Worm (Caenorhabditis elegans) whole organism, L4 larva: Measurements from ENCODE around the gene cdd-2.
A peak's percentile ranks its signal among the peaks of the same experiment; 100 is the strongest.

Source experiments
- F44E2.7 ChIP-seq: fragments of 200-800 bp; sonication (Bioruptor generic); IDR thresholded peaks from 2 replicates; pipeline ENCODE4 v2.1.2; 2022; ENCODE audit warnings: missing genetic modification characterization, missing compliant biosample characterization
- F49E8.2 ChIP-seq: sonication (generic microtip); optimal IDR thresholded peaks from 2 replicates; lab custom pipeline; 2016; ENCODE audit warnings: missing compliant biosample characterization, mild to moderate bottlenecking, missing genetic modification characterization, borderline replicate concordance
- R02D3.7 ChIP-seq: fragments of 150-350 bp; sonication (generic microtip); optimal IDR thresholded peaks from 3 replicates; lab custom pipeline; 2014; ENCODE audit warnings: missing biosample characterization, missing genetic modification characterization
- T20F7.1 ChIP-seq: fragments of 200-800 bp; sonication (Bioruptor generic); optimal IDR thresholded peaks from 2 replicates; lab custom pipeline; 2018; ENCODE audit warnings: mild to moderate bottlenecking, missing genetic modification characterization, missing compliant biosample characterization
- Y48G9A.11 ChIP-seq: fragments of 200-800 bp; sonication (Bioruptor generic); IDR thresholded peaks from 2 replicates; pipeline ENCODE4 v1.3.6; 2022; ENCODE audit warnings: missing genetic modification reagents, missing genetic modification characterization, missing compliant biosample characterization
- aha-1 ChIP-seq: fragments of 150-350 bp; peaks from one replicate; lab custom pipeline; 2014; ENCODE audit warnings: missing biosample characterization, missing genetic modification characterization
- aly-2 ChIP-seq: sonication (generic microtip); optimal IDR thresholded peaks from 2 replicates; lab custom pipeline; 2018; ENCODE audit warnings: missing biosample characterization, missing genetic modification characterization
- ama-1 ChIP-seq: fragments of 150-350 bp; optimal IDR thresholded peaks from 2 replicates; lab custom pipeline; 2014; ENCODE audit warnings: inconsistent platforms, mixed read lengths
- arid-1 ChIP-seq: fragments of 200-800 bp; sonication (Bioruptor generic); conservative IDR thresholded peaks from 2 replicates; pipeline ENCODE4 v1.3.6; 2022; ENCODE audit warnings: missing genetic modification reagents, missing genetic modification characterization, missing compliant biosample characterization
- ceh-28 ChIP-seq: fragments of 150-350 bp; optimal IDR thresholded peaks from 2 replicates; lab custom pipeline; 2014; ENCODE audit warnings: missing biosample characterization, missing genetic modification reagents, missing genetic modification characterization
- ces-1 ChIP-seq: fragments of 150-350 bp; sonication (generic microtip); optimal IDR thresholded peaks from 4 replicates; lab custom pipeline; 2014; ENCODE audit warnings: missing biosample characterization, missing genetic modification reagents, missing genetic modification characterization
- ctbp-1 ChIP-seq: fragments of 200-800 bp; sonication (Bioruptor generic); IDR thresholded peaks from 2 replicates; pipeline ENCODE4 v1.3.6; 2022; ENCODE audit warnings: missing genetic modification reagents, missing genetic modification characterization, missing compliant biosample characterization
- daf-12 ChIP-seq: fragments of 150-350 bp; optimal IDR thresholded peaks from 2 replicates; lab custom pipeline; 2014; ENCODE audit warnings: missing biosample characterization, missing genetic modification reagents, missing genetic modification characterization
- daf-16 ChIP-seq, 3 experiments: sonication (generic microtip); optimal IDR thresholded peaks; 2 replicates each; lab custom pipeline; 2016 to 2017; ENCODE audit warnings: missing genetic modification characterization in 3 of 3, missing genetic modification reagents in 3 of 3, mild to moderate bottlenecking in 2 of 3, missing compliant biosample characterization in 2 of 3, missing biosample characterization in 1 of 3, moderate library complexity in 1 of 3
- dmd-6 ChIP-seq: fragments of 200-800 bp; sonication (Bioruptor generic); IDR thresholded peaks from 2 replicates; pipeline ENCODE4 v1.3.6; 2022; ENCODE audit warnings: missing genetic modification reagents, missing genetic modification characterization, missing compliant biosample characterization
- dmd-8 ChIP-seq: fragments of 200-800 bp; sonication (Bioruptor generic); IDR thresholded peaks from 2 replicates; pipeline ENCODE4 v1.3.6; 2022; ENCODE audit warnings: missing genetic modification characterization, missing compliant biosample characterization
- hlh-30 ChIP-seq: sonication (generic microtip); optimal IDR thresholded peaks from 2 replicates; lab custom pipeline; 2017; ENCODE audit warnings: antibody characterized with exemption, mild to moderate bottlenecking, missing genetic modification characterization, missing compliant biosample characterization; ENCODE audit not compliant: insufficient read depth
- jun-1 ChIP-seq: fragments of 150-350 bp; optimal IDR thresholded peaks from 2 replicates; lab custom pipeline; 2014; ENCODE audit warnings: missing biosample characterization, missing genetic modification reagents, missing genetic modification characterization
- lim-7 ChIP-seq: fragments of 200-800 bp; sonication (Bioruptor generic); IDR thresholded peaks from 2 replicates; pipeline ENCODE4 v1.3.6; 2022; ENCODE audit warnings: missing genetic modification characterization, missing compliant biosample characterization
- lin-38 ChIP-seq: fragments of 200-800 bp; sonication (Bioruptor generic); IDR thresholded peaks from 2 replicates; pipeline ENCODE4 v1.3.6; 2022; ENCODE audit warnings: missing genetic modification reagents, missing genetic modification characterization, missing compliant biosample characterization
- lin-39 ChIP-seq: fragments of 150-350 bp; optimal IDR thresholded peaks from 2 replicates; lab custom pipeline; 2014; ENCODE audit warnings: missing biosample characterization, missing genetic modification reagents, missing genetic modification characterization
- lsy-2 ChIP-seq, 2 experiments: fragments of 150-350 bp in 1 of 2; sonication (generic microtip) in 1 of 2; optimal IDR thresholded peaks; 2 replicates each; lab custom pipeline; 2014 to 2017; ENCODE audit warnings: missing biosample characterization in 2 of 2, missing genetic modification characterization in 2 of 2
- madf-5 ChIP-seq, 2 experiments: fragments of 200-800 bp; sonication (Bioruptor generic); IDR thresholded peaks; 2 replicates each; pipeline ENCODE4 v1.3.6; 2022; ENCODE audit warnings: missing compliant biosample characterization in 2 of 2, missing genetic modification characterization in 2 of 2
- mdl-1 ChIP-seq, 2 experiments: fragments of 150-350 bp in 1 of 2; sonication (generic microtip) in 1 of 2; optimal IDR thresholded peaks; 2 replicates each; lab custom pipeline; 2014 to 2017; ENCODE audit warnings: missing biosample characterization in 2 of 2, missing genetic modification characterization in 2 of 2
- mxl-2 ChIP-seq: fragments of 200-800 bp; sonication (Bioruptor generic); conservative IDR thresholded peaks from 2 replicates; pipeline ENCODE4 v1.3.6; 2022; ENCODE audit warnings: missing genetic modification reagents, missing genetic modification characterization, missing compliant biosample characterization
- mxl-3 ChIP-seq: fragments of 200-800 bp; sonication (Bioruptor generic); optimal IDR thresholded peaks from 2 replicates; lab custom pipeline; 2018; ENCODE audit warnings: mild to moderate bottlenecking, missing genetic modification characterization, missing compliant biosample characterization
- nhr-102 ChIP-seq: sonication (generic microtip); optimal IDR thresholded peaks from 2 replicates; lab custom pipeline; 2016; ENCODE audit warnings: mild to moderate bottlenecking, missing genetic modification characterization, moderate library complexity, missing compliant biosample characterization
- nhr-237 ChIP-seq: sonication (generic microtip); optimal IDR thresholded peaks from 2 replicates; lab custom pipeline; 2017; ENCODE audit warnings: missing biosample characterization, missing genetic modification characterization
- nhr-28 ChIP-seq: fragments of 150-350 bp; optimal IDR thresholded peaks from 2 replicates; lab custom pipeline; 2014; ENCODE audit warnings: missing biosample characterization, missing genetic modification characterization
- nhr-42 ChIP-seq: fragments of 200-800 bp; sonication (Bioruptor generic); IDR thresholded peaks from 2 replicates; pipeline ENCODE4 v1.3.6; 2022; ENCODE audit warnings: missing genetic modification characterization, missing compliant biosample characterization
- nhr-48 ChIP-seq: sonication (generic microtip); optimal IDR thresholded peaks from 2 replicates; lab custom pipeline; 2016; ENCODE audit warnings: mild to moderate bottlenecking, missing genetic modification characterization, missing compliant biosample characterization
- nhr-77 ChIP-seq: fragments of 150-350 bp; optimal IDR thresholded peaks from 2 replicates; lab custom pipeline; 2014; ENCODE audit warnings: missing biosample characterization, missing genetic modification characterization
- pha-4 ChIP-seq, 2 experiments: fragments of 150-350 bp in 1 of 2; fragments of 200-800 bp in 1 of 2; sonication (Bioruptor generic) in 1 of 2; IDR thresholded peaks in 1 of 2; optimal IDR thresholded peaks in 1 of 2; 2 replicates each; pipeline versions ENCODE4 v1.3.6 to Lab custom; 2014 to 2022; ENCODE audit warnings: missing genetic modification characterization in 2 of 2, missing genetic modification reagents in 2 of 2, missing biosample characterization in 1 of 2, missing compliant biosample characterization in 1 of 2
- pqm-1 ChIP-seq: sonication (generic microtip); optimal IDR thresholded peaks from 2 replicates; lab custom pipeline; 2017; ENCODE audit warnings: missing biosample characterization, missing genetic modification characterization
- rbr-2 ChIP-seq: sonication (generic microtip); optimal IDR thresholded peaks from 2 replicates; lab custom pipeline; 2016; ENCODE audit warnings: missing genotype, missing genetic modification characterization, missing compliant biosample characterization
- set-16 ChIP-seq: fragments of 200-800 bp; sonication (Bioruptor generic); IDR thresholded peaks from 2 replicates; pipeline ENCODE4 v1.3.6; 2022; ENCODE audit warnings: missing genetic modification reagents, missing genetic modification characterization, missing compliant biosample characterization
- skn-1 ChIP-seq: fragments of 150-350 bp; optimal IDR thresholded peaks from 2 replicates; lab custom pipeline; 2014; ENCODE audit warnings: missing biosample characterization, missing genetic modification characterization
- unc-62 ChIP-seq, 3 experiments: fragments of 150-350 bp in 1 of 3; sonication (generic microtip); optimal IDR thresholded peaks in 2 of 3; peaks in 1 of 3; 1 replicate in 1 of 3; 2 replicates in 2 of 3; lab custom pipeline; 2014 to 2017; ENCODE audit warnings: missing biosample characterization in 3 of 3, missing genetic modification characterization in 3 of 3, missing genetic modification reagents in 3 of 3, missing genotype in 1 of 3
- vab-7 ChIP-seq: fragments of 200-800 bp; sonication (Bioruptor generic); IDR thresholded peaks from 2 replicates; pipeline ENCODE4 v1.3.6; 2022; ENCODE audit warnings: missing genetic modification reagents, missing genetic modification characterization, missing compliant biosample characterization

Gene cdd-2

ce11 chrIV:7549844-7550243, 2.2 kb upstream of the cdd-2 start (continued):
- TF ChIP-seq madf-5 (GFP tag; IDR thresholded peaks at IDR 0.05; lab: Robert Waterston, UW), result 0 out of 4 replicates have a peak, but pooled peaks of 1 of the 2 experiments have one; percentile 70
- 0 out of 2 replicates have a peak, but pooled peaks have one; percentile 17 for TF ChIP-seq set-16 (GFP tag; lab: Robert Waterston, UW)
- peak; percentile 74 for TF ChIP-seq mxl-3 (GFP tag; lab: Kevin White, UChicago)
- TF ChIP-seq ces-1, result no peak
- TF ChIP-seq F49E8.2 (tag; lab: Kevin White, UChicago), result no peak
- peak; percentile 2 for TF ChIP-seq rbr-2 (tag; lab: Kevin White, UChicago)
- TF ChIP-seq dmd-6 (GFP tag; lab: Robert Waterston, UW), result peak; percentile 81

- no peak for TF ChIP-seq daf-16 (GFP tag; optimal IDR thresholded peaks at IDR 0.05; lab: Kevin White, UChicago)
- TF ChIP-seq daf-16 (tag; optimal IDR thresholded peaks at IDR 0.05; lab: Kevin White, UChicago), result no peak
- TF ChIP-seq madf-5 (GFP tag; IDR thresholded peaks at IDR 0.05; lab: Robert Waterston, UW), result no peak
- TF ChIP-seq nhr-102 (tag; lab: Kevin White, UChicago), result no peak
- no peak; the same call in 1 of the 2 replicates for TF ChIP-seq lin-38
- peak; percentile 39 for TF ChIP-seq aha-1
- TF ChIP-seq unc-62 (GFP tag; optimal IDR thresholded peaks at IDR 0.05 in 1 of 2; lab: Kevin White, UChicago), result peak in 1 of 2 experiments; percentile 95
- TF ChIP-seq unc-62 (tag; optimal IDR thresholded peaks at IDR 0.05; lab: Kevin White, UChicago), result no peak
- no peak for TF ChIP-seq ctbp-1 (GFP tag; lab: Robert Waterston, UW)
These were observed 4.0 kb downstream of the cdd-2 start for ce11 chrIV:7543662-7544061.

- no peak for TF ChIP-seq ceh-28 (tag; lab: Kevin White, UChicago)
- TF ChIP-seq unc-62 (GFP tag; optimal IDR thresholded peaks at IDR 0.05 in 1 of 2; lab: Kevin White, UChicago), result peak in 1 of 2 experiments; percentile 88
- no peak for TF ChIP-seq unc-62 (tag; optimal IDR thresholded peaks at IDR 0.05; lab: Kevin White, UChicago)
- TF ChIP-seq, all 104 proteins: peak for 1
These were observed 5.2 kb downstream of the cdd-2 start, which contains the start of gene R05G6.10 for ce11 chrIV:7542485-7543001. Gene R05G6.10, minus strand, starts transcription at chrIV:7542535.

- TF ChIP-seq nhr-237 (tag; lab: Kevin White, UChicago), result no peak
- TF ChIP-seq arid-1 (GFP tag; lab: Robert Waterston, UW), result no peak
- TF ChIP-seq skn-1 (tag; lab: Kevin White, UChicago), result no peak
- TF ChIP-seq nhr-42 (GFP tag; lab: Robert Waterston, UW), result no peak
- no peak for TF ChIP-seq mxl-2 (GFP tag; lab: Robert Waterston, UW)
- TF ChIP-seq ama-1 (lab: Kevin White, UChicago), result no peak
- no peak for TF ChIP-seq R02D3.7 (tag; lab: Kevin White, UChicago)
- no peak for TF ChIP-seq dmd-6 (GFP tag; lab: Robert Waterston, UW)
- no peak for TF ChIP-seq dmd-8
- TF ChIP-seq ctbp-1 (GFP tag; lab: Robert Waterston, UW), result no peak
- TF ChIP-seq aly-2 (tag; lab: Kevin White, UChicago), result no peak
- TF ChIP-seq F44E2.7 (GFP tag; lab: Robert Waterston, UW), result no peak
- no peak for TF ChIP-seq lim-7 (GFP tag; lab: Robert Waterston, UW)
- TF ChIP-seq pqm-1 (tag; lab: Kevin White, UChicago), result no peak
- no peak for TF ChIP-seq hlh-30 (tag; lab: Kevin White, UChicago)
- no peak for TF ChIP-seq madf-5 (GFP tag; IDR thresholded peaks at IDR 0.05; lab: Robert Waterston, UW)
- TF ChIP-seq daf-12 (tag; lab: Kevin White, UChicago), result no peak
These were observed 15.3 kb downstream of the cdd-2 start, which contains the start of gene R05G6.1 for ce11 chrIV:7532360-7532759. Gene R05G6.1, plus strand, starts transcription at chrIV:7532660.

ce11 chrIV:7530226-7531070, 17.2 kb downstream of the cdd-2 start:
- no peak for TF ChIP-seq jun-1 (tag; lab: Kevin White, UChicago)
- no peak for TF ChIP-seq Y48G9A.11 (GFP tag; lab: Robert Waterston, UW)
- no peak for TF ChIP-seq lin-39
- no peak for TF ChIP-seq pha-4 (GFP tag; IDR thresholded peaks at IDR 0.05; lab: Robert Waterston, UW)
- no peak for TF ChIP-seq pha-4 (tag; optimal IDR thresholded peaks at IDR 0.05; lab: Kevin White, UChicago)
- no peak for TF ChIP-seq R02D3.7 (tag; lab: Kevin White, UChicago)
- no peak for TF ChIP-seq nhr-77 (tag; lab: Kevin White, UChicago)
- no peak for TF ChIP-seq nhr-48
- TF ChIP-seq aha-1, result peak; percentile 92
- TF ChIP-seq T20F7.1 (GFP tag; lab: Kevin White, UChicago), result no peak
- no peak for TF ChIP-seq ceh-28 (tag; lab: Kevin White, UChicago)
- TF ChIP-seq vab-7 (GFP tag; lab: Robert Waterston, UW), result no peak
- no peak for TF ChIP-seq madf-5 (GFP tag; IDR thresholded peaks at IDR 0.05; lab: Robert Waterston, UW)
- no peak for TF ChIP-seq lsy-2 (tag; optimal IDR thresholded peaks at IDR 0.05; lab: Kevin White, UChicago)
- TF ChIP-seq nhr-28 (tag; lab: Kevin White, UChicago), result peak; percentile 34
- peak in 1 of 2 experiments; percentile 34 for TF ChIP-seq mdl-1 (tag; optimal IDR thresholded peaks at IDR 0.05; lab: Kevin White, UChicago)
